Worm (Caenorhabditis elegans) whole organism, late embryonic: ENCODE data around the gene gst-34.

ENCODE experiments used
- F13H6.1 ChIP-seq: sonication (generic microtip); optimal IDR thresholded peaks from 2 replicates; lab custom pipeline; 2016; ENCODE audit warnings: missing genetic modification characterization, missing compliant biosample characterization
- ama-1 ChIP-seq: fragments of 150-350 bp; optimal IDR thresholded peaks from 2 replicates; lab custom pipeline; 2014
- dve-1 ChIP-seq: sonication (generic microtip); optimal IDR thresholded peaks from 2 replicates; lab custom pipeline; 2017; ENCODE audit warnings: antibody characterized with exemption, mild to moderate bottlenecking, missing genetic modification characterization, missing compliant biosample characterization
- hlh-6 ChIP-seq: sonication (generic microtip); optimal IDR thresholded peaks from 2 replicates; lab custom pipeline; 2016; ENCODE audit warnings: missing genotype, missing genetic modification characterization, missing compliant biosample characterization
- npax-4 ChIP-seq: sonication (generic microtip); optimal IDR thresholded peaks from 2 replicates; lab custom pipeline; 2016; ENCODE audit warnings: missing genetic modification characterization, missing compliant biosample characterization
- pax-1 ChIP-seq: fragments of 150-350 bp; optimal IDR thresholded peaks from 2 replicates; lab custom pipeline; 2014; ENCODE audit warnings: missing biosample characterization, missing genetic modification characterization
- pha-2 ChIP-seq: sonication (generic microtip); optimal IDR thresholded peaks from 2 replicates; lab custom pipeline; 2017; ENCODE audit warnings: mild to moderate bottlenecking, missing genetic modification characterization, missing compliant biosample characterization
- tbx-2 ChIP-seq: sonication (generic microtip); optimal IDR thresholded peaks from 2 replicates; lab custom pipeline; 2016; ENCODE audit warnings: missing genetic modification characterization, missing compliant biosample characterization

DNA sequence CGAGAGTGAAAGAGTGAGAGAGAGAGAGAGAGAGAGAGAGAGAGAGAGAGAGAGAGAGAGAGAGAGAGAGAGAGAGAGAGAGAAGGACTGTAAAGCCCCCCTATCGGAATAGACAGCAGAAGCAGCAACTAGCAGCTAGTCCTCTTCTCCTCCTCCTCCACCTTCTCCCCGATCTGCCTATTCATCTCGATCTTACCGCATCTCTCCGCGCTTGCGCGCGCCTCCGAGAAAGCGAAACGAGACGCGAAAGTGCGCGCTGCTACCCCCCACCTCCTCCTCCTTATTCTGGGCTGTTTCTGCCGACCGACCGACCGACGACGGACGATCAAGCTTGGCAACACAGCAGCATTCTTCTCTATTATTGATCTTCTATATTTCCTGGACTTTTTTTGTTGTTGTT lies 34.9 kb upstream of the gst-34 start:
- peak; percentile 22 for TF ChIP-seq dve-1 (tag; lab: Kevin White, UChicago)
- no peak for TF ChIP-seq ama-1 (lab: Kevin White, UChicago)
- TF ChIP-seq pax-1 (tag; lab: Kevin White, UChicago): no peak
- no peak for TF ChIP-seq tbx-2
- TF ChIP-seq F13H6.1 (tag; lab: Kevin White, UChicago): peak; percentile 11
- TF ChIP-seq npax-4: no peak
- no peak for TF ChIP-seq pha-2 (tag; lab: Kevin White, UChicago)
- TF ChIP-seq hlh-6: no peak
